Worm (Caenorhabditis elegans) whole organism, L2 larva: Measurements from ENCODE around the gene rpl-7A.

Source experiments
- R02D3.7 ChIP-seq: fragments of 150-350 bp; optimal IDR thresholded peaks from 2 replicates; lab custom pipeline; 2014; ENCODE audit warnings: missing biosample characterization, missing genetic modification characterization
- Y55F3AM.14 ChIP-seq: fragments of 200-800 bp; sonication (Bioruptor generic); optimal IDR thresholded peaks from 2 replicates; lab custom pipeline; 2018; ENCODE audit warnings: mild to moderate bottlenecking, missing genetic modification characterization, missing compliant biosample characterization
- alr-1 ChIP-seq: fragments of 150-350 bp; optimal IDR thresholded peaks from 2 replicates; lab custom pipeline; 2014; ENCODE audit warnings: missing biosample characterization, missing genetic modification characterization
- aly-2 ChIP-seq: fragments of 150-350 bp; optimal IDR thresholded peaks from 2 replicates; lab custom pipeline; 2014; ENCODE audit warnings: missing biosample characterization, missing genetic modification characterization
- ama-1 ChIP-seq: fragments of 150-350 bp; optimal IDR thresholded peaks from 2 replicates; lab custom pipeline; 2018; ENCODE audit warnings: inconsistent platforms
- blmp-1 ChIP-seq: sonication (generic microtip); optimal IDR thresholded peaks from 2 replicates; lab custom pipeline; 2017; ENCODE audit warnings: missing genetic modification characterization, mild to moderate bottlenecking, missing compliant biosample characterization, antibody characterized with exemption, moderate library complexity; ENCODE audit not compliant: insufficient read depth
- crh-2 ChIP-seq: sonication (generic microtip); optimal IDR thresholded peaks from 2 replicates; lab custom pipeline; 2017; ENCODE audit warnings: missing biosample characterization, missing genetic modification characterization
- egl-27 ChIP-seq: sonication (generic microtip); optimal IDR thresholded peaks from 3 replicates; lab custom pipeline; 2017; ENCODE audit warnings: missing biosample characterization, missing genetic modification reagents, missing genetic modification characterization
- elt-3 ChIP-seq: sonication (generic microtip); optimal IDR thresholded peaks from 2 replicates; lab custom pipeline; 2017; ENCODE audit warnings: missing biosample characterization, missing genetic modification characterization
- fos-1 ChIP-seq: fragments of 150-350 bp; optimal IDR thresholded peaks from 2 replicates; lab custom pipeline; 2014; ENCODE audit warnings: missing biosample characterization, missing genetic modification characterization
- gmeb-1 ChIP-seq: fragments of 150-350 bp; optimal IDR thresholded peaks from 2 replicates; lab custom pipeline; 2014; ENCODE audit warnings: missing biosample characterization, missing genetic modification characterization
- lin-11 ChIP-seq: fragments of 150-350 bp; sonication (generic microtip); optimal IDR thresholded peaks from 2 replicates; lab custom pipeline; 2014; ENCODE audit warnings: missing biosample characterization, missing genetic modification characterization, inconsistent platforms, mixed read lengths
- lin-13 ChIP-seq: fragments of 150-350 bp; optimal IDR thresholded peaks from 2 replicates; lab custom pipeline; 2014; ENCODE audit warnings: missing biosample characterization, missing genetic modification reagents, missing genetic modification characterization
- lin-39 ChIP-seq: fragments of 150-350 bp; optimal IDR thresholded peaks from 2 replicates; lab custom pipeline; 2014; ENCODE audit warnings: missing biosample characterization, missing genetic modification reagents, missing genetic modification characterization
- lsy-2 ChIP-seq, 2 experiments: fragments of 150-350 bp in 1 of 2; sonication (generic microtip) in 1 of 2; optimal IDR thresholded peaks; 2 replicates each; lab custom pipeline; 2014 to 2017; ENCODE audit warnings: missing biosample characterization in 2 of 2, missing genetic modification characterization in 2 of 2
- nhr-10 ChIP-seq: sonication (generic microtip); optimal IDR thresholded peaks from 2 replicates; lab custom pipeline; 2017; ENCODE audit warnings: missing biosample characterization, missing genetic modification characterization
- nhr-11 ChIP-seq: fragments of 150-350 bp; optimal IDR thresholded peaks from 2 replicates; lab custom pipeline; 2014; ENCODE audit warnings: missing biosample characterization, missing genetic modification characterization
- nhr-12 ChIP-seq: fragments of 150-350 bp; optimal IDR thresholded peaks from 2 replicates; lab custom pipeline; 2014; ENCODE audit warnings: missing biosample characterization, missing genetic modification characterization
- nhr-129 ChIP-seq: fragments of 150-350 bp; optimal IDR thresholded peaks from 2 replicates; lab custom pipeline; 2014; ENCODE audit warnings: missing biosample characterization, missing genetic modification characterization
- nhr-23 ChIP-seq: fragments of 150-350 bp; optimal IDR thresholded peaks from 2 replicates; lab custom pipeline; 2014; ENCODE audit warnings: missing biosample characterization, missing genetic modification reagents, missing genetic modification characterization
- nhr-237 ChIP-seq: fragments of 150-350 bp; optimal IDR thresholded peaks from 2 replicates; lab custom pipeline; 2014; ENCODE audit warnings: missing biosample characterization, missing genetic modification characterization
- nhr-6 ChIP-seq: fragments of 150-350 bp; optimal IDR thresholded peaks from 2 replicates; lab custom pipeline; 2014; ENCODE audit warnings: missing biosample characterization, missing genetic modification characterization
- nhr-77 ChIP-seq: fragments of 150-350 bp; optimal IDR thresholded peaks from 2 replicates; lab custom pipeline; 2014; ENCODE audit warnings: missing biosample characterization, missing genetic modification characterization
- peb-1 ChIP-seq: fragments of 150-350 bp; optimal IDR thresholded peaks from 2 replicates; lab custom pipeline; 2014; ENCODE audit warnings: missing biosample characterization, missing genetic modification characterization
- sem-4 ChIP-seq: fragments of 150-350 bp; optimal IDR thresholded peaks from 2 replicates; lab custom pipeline; 2014; ENCODE audit warnings: missing biosample characterization, missing genetic modification reagents, missing genetic modification characterization
- skn-1 ChIP-seq: sonication (generic microtip); optimal IDR thresholded peaks from 2 replicates; lab custom pipeline; 2017; ENCODE audit warnings: missing biosample characterization, missing genetic modification characterization
- sma-9 ChIP-seq, 2 experiments: fragments of 150-350 bp in 1 of 2; sonication (generic microtip) in 1 of 2; optimal IDR thresholded peaks; 2 replicates each; lab custom pipeline; 2014 to 2016; ENCODE audit warnings: missing genetic modification characterization in 2 of 2, mild to moderate bottlenecking in 1 of 2, missing biosample characterization in 1 of 2, missing compliant biosample characterization in 1 of 2, missing genetic modification reagents in 1 of 2, moderate library complexity in 1 of 2
- snpc-4 ChIP-seq: fragments of 150-350 bp; optimal IDR thresholded peaks from 2 replicates; lab custom pipeline; 2014; ENCODE audit warnings: missing biosample characterization, missing genetic modification characterization
- unc-39 ChIP-seq: fragments of 150-350 bp; optimal IDR thresholded peaks from 2 replicates; lab custom pipeline; 2014; ENCODE audit warnings: missing biosample characterization, missing genetic modification characterization
- unc-55 ChIP-seq: fragments of 150-350 bp; sonication (generic microtip); optimal IDR thresholded peaks from 3 replicates; lab custom pipeline; 2014; ENCODE audit warnings: missing biosample characterization, missing genetic modification reagents, missing genetic modification characterization
- unc-62 ChIP-seq: fragments of 150-350 bp; optimal IDR thresholded peaks from 2 replicates; lab custom pipeline; 2014; ENCODE audit warnings: missing biosample characterization, missing genetic modification reagents, missing genetic modification characterization
- zag-1 ChIP-seq: fragments of 150-350 bp; optimal IDR thresholded peaks from 2 replicates; lab custom pipeline; 2014; ENCODE audit warnings: missing biosample characterization, missing genetic modification characterization
- ztf-1 ChIP-seq: fragments of 200-800 bp; sonication (Bioruptor generic); conservative IDR thresholded peaks from 2 replicates; pipeline ENCODE4 v1.3.6; 2022; ENCODE audit warnings: missing genetic modification characterization, missing compliant biosample characterization
- ztf-11 ChIP-seq: sonication (generic microtip); optimal IDR thresholded peaks from 2 replicates; lab custom pipeline; 2017; ENCODE audit warnings: missing biosample characterization, missing genetic modification characterization

rpl-7A gene

ce11 chrIV:4395555-4395954, 5.2 kb upstream of the rpl-7A start:
- no peak for TF ChIP-seq Y55F3AM.14 (GFP tag; lab: Kevin White, UChicago)
- TF ChIP-seq R02D3.7 (tag; lab: Kevin White, UChicago), result no peak
- no peak for TF ChIP-seq fos-1
- no peak for TF ChIP-seq lin-39 (tag; lab: Kevin White, UChicago)
- no peak for TF ChIP-seq sma-9 (GFP tag; optimal IDR thresholded peaks at IDR 0.05; lab: Kevin White, UChicago)
- no peak for TF ChIP-seq sma-9 (tag; optimal IDR thresholded peaks at IDR 0.05; lab: Kevin White, UChicago)
- TF ChIP-seq ztf-11 (tag; lab: Kevin White, UChicago), result no peak
- no peak for TF ChIP-seq nhr-11
- TF ChIP-seq nhr-237 (tag; lab: Kevin White, UChicago), result no peak

DNA sequence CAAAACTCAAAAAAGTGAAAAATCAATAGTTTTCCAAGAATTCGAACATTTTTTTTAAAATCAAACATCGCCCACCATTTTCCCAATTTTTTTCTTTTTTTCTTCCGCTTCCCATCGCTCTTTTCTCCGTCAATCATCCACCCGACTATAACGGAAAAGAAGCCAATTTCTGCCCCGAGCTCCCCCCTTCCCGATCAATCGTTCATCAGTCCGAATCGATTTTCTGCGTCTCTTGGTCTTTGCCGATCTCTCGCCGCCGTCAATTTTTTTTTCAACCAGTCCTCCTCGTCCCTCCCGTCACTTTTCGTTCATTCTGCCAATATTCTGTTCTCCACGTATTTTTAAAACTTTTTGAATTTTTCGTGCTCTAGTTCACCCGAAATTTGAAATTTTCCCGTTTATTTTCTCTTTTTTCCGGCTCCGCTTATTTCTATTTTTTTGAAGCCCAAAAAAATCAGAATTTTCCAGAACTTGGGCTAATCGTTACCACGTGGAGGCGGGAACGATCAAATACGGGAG, 3.6 kb upstream of the rpl-7A start, which contains the start of gene ell-1:
TSS of gene ell-1 (plus strand) at position 469 of the 519 bp plus-strand sequence.
- TF ChIP-seq ama-1 (lab: Kevin White, UChicago) (no peak), blmp-1 (tag; lab: Kevin White, UChicago) (no peak), lin-11 (tag; lab: Kevin White, UChicago) (no peak), egl-27 (tag; lab: Kevin White, UChicago) (no peak), lsy-2 (tag; optimal IDR thresholded peaks at IDR 0.05; lab: Kevin White, UChicago) (no peak), nhr-23 (tag; lab: Kevin White, UChicago) (no peak), sma-9 (GFP tag; optimal IDR thresholded peaks at IDR 0.05; lab: Kevin White, UChicago) (no peak), sma-9 (tag; optimal IDR thresholded peaks at IDR 0.05; lab: Kevin White, UChicago) (no peak)

- TF ChIP-seq unc-62 (GFP tag; lab: Kevin White, UChicago) (no peak), ztf-1 (GFP tag; lab: Robert Waterston, UW) (no peak), Y55F3AM.14 (GFP tag; lab: Kevin White, UChicago) (no peak), nhr-129 (tag; lab: Kevin White, UChicago) (no peak), egl-27 (tag; lab: Kevin White, UChicago) (no peak), nhr-10 (no peak), aly-2 (tag; lab: Kevin White, UChicago) (no peak), alr-1 (tag; lab: Kevin White, UChicago) (no peak), crh-2 (tag; lab: Kevin White, UChicago) (no peak), nhr-11 (no peak), lin-13 (GFP tag; lab: Kevin White, UChicago) (no peak), nhr-6 (tag; lab: Kevin White, UChicago) (no peak), blmp-1 (tag; lab: Kevin White, UChicago) (no peak), skn-1 (tag; lab: Kevin White, UChicago) (no peak), gmeb-1 (tag; lab: Kevin White, UChicago) (no peak), unc-39 (tag; lab: Kevin White, UChicago) (no peak), peb-1 (tag; lab: Kevin White, UChicago) (no peak), nhr-12 (tag; lab: Kevin White, UChicago) (no peak), elt-3 (tag; lab: Kevin White, UChicago) (no peak), snpc-4 (tag; lab: Kevin White, UChicago) (no peak)
These were observed 3.1 kb upstream of the rpl-7A start for ce11 chrIV:4393488-4393887.

ce11 chrIV:4386351-4386750, 4.0 kb downstream of the rpl-7A start, which contains the start of gene tald-1:
Gene tald-1, plus strand, starts transcription at chrIV:4386651.
- TF ChIP-seq fos-1, result peak; percentile 47
- no peak for TF ChIP-seq sem-4 (tag; lab: Kevin White, UChicago)
- no peak for TF ChIP-seq alr-1 (tag; lab: Kevin White, UChicago)
- TF ChIP-seq, all 48 proteins: peak for 1

ce11 chrIV:4369116-4369515, 21.3 kb downstream of the rpl-7A start:
- no peak for TF ChIP-seq zag-1 (tag; lab: Kevin White, UChicago)
- TF ChIP-seq blmp-1 (tag; lab: Kevin White, UChicago), result no peak
- no peak for TF ChIP-seq elt-3 (tag; lab: Kevin White, UChicago)
- no peak for TF ChIP-seq aly-2 (tag; lab: Kevin White, UChicago)
- no peak for TF ChIP-seq unc-55 (GFP tag; lab: Kevin White, UChicago)
- no peak for TF ChIP-seq ztf-11 (tag; lab: Kevin White, UChicago)
- TF ChIP-seq nhr-77 (tag; lab: Kevin White, UChicago), result no peak
- no peak for TF ChIP-seq unc-62 (GFP tag; lab: Kevin White, UChicago)
